Worm (Caenorhabditis elegans) whole organism, L4 larva: ENCODE results near the gene ttr-51.

Experiments
- ZK337.2 ChIP-seq: fragments of 200-800 bp; sonication (Bioruptor generic); IDR thresholded peaks from 2 replicates; pipeline ENCODE4 v1.3.6; 2022; ENCODE audit warnings: missing genetic modification reagents, missing genetic modification characterization, missing compliant biosample characterization
- ama-1 ChIP-seq: fragments of 150-350 bp; optimal IDR thresholded peaks from 2 replicates; lab custom pipeline; 2014; ENCODE audit warnings: inconsistent platforms, mixed read lengths
- ceh-62 ChIP-seq: sonication (generic microtip); optimal IDR thresholded peaks from 2 replicates; lab custom pipeline; 2017; ENCODE audit warnings: missing biosample characterization, missing genetic modification characterization
- fkh-10 ChIP-seq: fragments of 150-350 bp; optimal IDR thresholded peaks from 2 replicates; lab custom pipeline; 2014; ENCODE audit warnings: missing biosample characterization, missing genetic modification reagents, missing genetic modification characterization
- lin-13 ChIP-seq: fragments of 150-350 bp; optimal IDR thresholded peaks from 2 replicates; lab custom pipeline; 2014; ENCODE audit warnings: missing biosample characterization, missing genetic modification reagents, missing genetic modification characterization
- nhr-77 ChIP-seq: fragments of 150-350 bp; optimal IDR thresholded peaks from 2 replicates; lab custom pipeline; 2014; ENCODE audit warnings: missing biosample characterization, missing genetic modification characterization
- ztf-11 ChIP-seq: fragments of 150-350 bp; optimal IDR thresholded peaks from 2 replicates; lab custom pipeline; 2014; ENCODE audit warnings: missing biosample characterization, missing genetic modification characterization

ce11 chrIV:13252211-13252610 is at the start of gene ttr-51:
- no peak for TF ChIP-seq ZK337.2 (GFP tag; lab: Robert Waterston, UW)
- no peak for TF ChIP-seq lin-13 (GFP tag; lab: Kevin White, UChicago)
- TF ChIP-seq ztf-11 = no peak
- TF ChIP-seq fkh-10 (GFP tag; lab: Kevin White, UChicago) = no peak
- TF ChIP-seq nhr-77 (tag; lab: Kevin White, UChicago) = no peak
- TF ChIP-seq ceh-62 (tag; lab: Kevin White, UChicago) = no peak
- TF ChIP-seq ama-1 = no peak
